Fruit fly (Drosophila melanogaster) whole organism, pupa: ENCODE results near the gene CG7632.

Experiments used
- CG10348 ChIP-seq: fragments of 200-800 bp; sonication (Bioruptor generic); IDR thresholded peaks from 2 replicates; pipeline ENCODE4 v1.3.6; 2022; ENCODE audit warnings: missing biosample characterization, missing genetic modification characterization
- CG12605 ChIP-seq: fragments of 200-800 bp; sonication (Bioruptor generic); IDR thresholded peaks from 2 replicates; pipeline ENCODE4 v1.3.6; 2022; ENCODE audit warnings: missing biosample characterization, missing genetic modification characterization
- CG13204 ChIP-seq: fragments of 200-800 bp; sonication (Bioruptor generic); optimal IDR thresholded peaks from 2 replicates; lab custom pipeline; 2018; ENCODE audit warnings: missing biosample characterization, mild to moderate bottlenecking, missing genetic modification characterization, moderate library complexity
- CG14655 ChIP-seq: fragments of 200-800 bp; sonication (Bioruptor generic); optimal IDR thresholded peaks from 3 replicates; lab custom pipeline; 2017; ENCODE audit warnings: mild to moderate bottlenecking, missing biosample characterization, missing genetic modification reagents, missing genetic modification characterization
- CG15710 ChIP-seq: fragments of 200-800 bp; sonication (Bioruptor generic); optimal IDR thresholded peaks from 2 replicates; lab custom pipeline; 2018; ENCODE audit warnings: missing biosample characterization, mild to moderate bottlenecking, missing genetic modification characterization, moderate library complexity
- CG17806 ChIP-seq: fragments of 200-800 bp; sonication (Bioruptor generic); optimal IDR thresholded peaks from 2 replicates; lab custom pipeline; 2018; ENCODE audit warnings: missing biosample characterization, mild to moderate bottlenecking, missing genetic modification characterization, moderate library complexity
- CG32121 ChIP-seq: fragments of 200-800 bp; sonication (Bioruptor generic); IDR thresholded peaks from 2 replicates; pipeline ENCODE4 v1.3.6; 2022; ENCODE audit warnings: missing biosample characterization, missing genetic modification characterization
- CG34367 ChIP-seq: fragments of 200-800 bp; sonication (Bioruptor generic); optimal IDR thresholded peaks from 2 replicates; lab custom pipeline; 2018; ENCODE audit warnings: missing biosample characterization, mild to moderate bottlenecking, missing genetic modification characterization
- CG4496 ChIP-seq: fragments of 200-800 bp; sonication (Bioruptor generic); IDR thresholded peaks from 3 replicates; pipeline ENCODE4 v1.3.6; 2022; ENCODE audit warnings: missing biosample characterization, missing genetic modification characterization
- CG8159 ChIP-seq: fragments of 200-800 bp; sonication (Bioruptor generic); optimal IDR thresholded peaks from 3 replicates; lab custom pipeline; 2018; ENCODE audit warnings: missing biosample characterization, mild to moderate bottlenecking, missing genetic modification characterization, moderate library complexity
- CG8301 ChIP-seq: fragments of 200-800 bp; sonication (Bioruptor generic); optimal IDR thresholded peaks from 2 replicates; lab custom pipeline; 2018; ENCODE audit warnings: missing biosample characterization, mild to moderate bottlenecking, missing genetic modification characterization
- CG9948 ChIP-seq: fragments of 200-800 bp; sonication (Bioruptor generic); optimal IDR thresholded peaks from 2 replicates; lab custom pipeline; 2018; ENCODE audit warnings: missing biosample characterization, mild to moderate bottlenecking, missing genetic modification characterization, moderate library complexity
- D1 ChIP-seq: fragments of 200-800 bp; sonication (Bioruptor generic); optimal IDR thresholded peaks from 2 replicates; lab custom pipeline; 2018; ENCODE audit warnings: missing biosample characterization, mild to moderate bottlenecking, missing genetic modification characterization, moderate library complexity
- EcR ChIP-seq: fragments of 200-800 bp; sonication (Bioruptor generic); optimal IDR thresholded peaks from 3 replicates; lab custom pipeline; 2019; ENCODE audit warnings: missing biosample characterization, missing genetic modification characterization, mild to moderate bottlenecking, moderate library complexity, missing genetic modification reagents
- Ets98B ChIP-seq: fragments of 200-800 bp; sonication (Bioruptor generic); IDR thresholded peaks from 2 replicates; pipeline ENCODE4 v1.3.6; 2022; ENCODE audit warnings: missing biosample characterization, missing genetic modification characterization
- Pif1A ChIP-seq: fragments of 200-800 bp; sonication (Bioruptor generic); optimal IDR thresholded peaks from 3 replicates; lab custom pipeline; 2016; ENCODE audit warnings: missing biosample characterization, missing genetic modification characterization
- Pif1B ChIP-seq: fragments of 200-800 bp; sonication (Bioruptor generic); optimal IDR thresholded peaks from 3 replicates; lab custom pipeline; 2016; ENCODE audit warnings: missing biosample characterization, missing genetic modification characterization
- Snoo ChIP-seq: fragments of 200-800 bp; sonication (Bioruptor generic); optimal IDR thresholded peaks from 3 replicates; lab custom pipeline; 2017; ENCODE audit warnings: missing biosample characterization, mild to moderate bottlenecking, missing genetic modification characterization, inconsistent platforms
- fd96Ca ChIP-seq: fragments of 200-800 bp; sonication (Bioruptor generic); IDR thresholded peaks from 3 replicates; pipeline ENCODE4 v1.3.6; 2022; ENCODE audit warnings: missing biosample characterization, missing genetic modification characterization
- gl ChIP-seq: fragments of 200-800 bp; sonication (Bioruptor generic); optimal IDR thresholded peaks from 2 replicates; lab custom pipeline; 2018; ENCODE audit warnings: missing biosample characterization, mild to moderate bottlenecking, missing genetic modification characterization
- rn ChIP-seq: fragments of 200-800 bp; sonication (Bioruptor generic); IDR thresholded peaks from 2 replicates; pipeline ENCODE4 v1.3.6; 2022; ENCODE audit warnings: missing biosample characterization, missing genetic modification characterization

Gene CG7632

DNA sequence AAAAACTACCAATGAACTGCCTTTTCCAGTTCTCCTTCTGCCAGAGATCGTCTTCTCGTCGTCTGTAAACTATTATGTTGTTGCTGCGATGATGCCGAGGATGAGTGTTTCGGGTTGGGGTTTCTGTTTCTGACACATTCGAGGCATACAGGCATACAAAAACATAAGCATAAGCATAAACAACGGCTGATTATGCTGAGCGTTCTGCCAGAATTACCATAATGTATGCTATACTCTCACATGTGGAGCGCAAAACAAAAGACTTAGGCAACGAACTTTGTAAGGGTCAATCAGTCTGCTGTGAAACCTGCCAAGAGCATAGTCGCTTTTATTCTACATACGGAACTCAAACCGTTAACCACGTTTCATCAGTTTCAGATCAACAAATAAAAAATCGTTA, 10.3 kb upstream of the CG7632 start, which contains the start of gene Cpr78Cb:
Gene Cpr78Cb, plus strand, starts transcription at position 291 of the 400 bp plus-strand sequence.
- TF ChIP-seq Snoo (tag; lab: Kevin White, UChicago), result no peak
- TF ChIP-seq CG4496 (GFP tag; lab: Robert Waterston, UW), result no peak
- TF ChIP-seq Pif1A (GFP tag; lab: Kevin White, UChicago), result no peak
- TF ChIP-seq CG10348 (GFP tag; lab: Robert Waterston, UW), result no peak
- no peak for TF ChIP-seq Ets98B (GFP tag; lab: Robert Waterston, UW)
- no peak for TF ChIP-seq D1 (tag; lab: Kevin White, UChicago)
- TF ChIP-seq CG8301 (tag; lab: Kevin White, UChicago), result no peak
- no peak for TF ChIP-seq EcR
- no peak for TF ChIP-seq CG13204 (GFP tag; lab: Kevin White, UChicago)
- TF ChIP-seq rn (GFP tag; lab: Robert Waterston, UW), result no peak
- TF ChIP-seq CG17806, result no peak
- no peak for TF ChIP-seq CG34367 (tag; lab: Kevin White, UChicago)
- no peak for TF ChIP-seq CG32121 (GFP tag; lab: Robert Waterston, UW)
- TF ChIP-seq CG8159 (tag; lab: Kevin White, UChicago), result no peak
- TF ChIP-seq CG12605 (GFP tag; lab: Robert Waterston, UW), result no peak

DNA sequence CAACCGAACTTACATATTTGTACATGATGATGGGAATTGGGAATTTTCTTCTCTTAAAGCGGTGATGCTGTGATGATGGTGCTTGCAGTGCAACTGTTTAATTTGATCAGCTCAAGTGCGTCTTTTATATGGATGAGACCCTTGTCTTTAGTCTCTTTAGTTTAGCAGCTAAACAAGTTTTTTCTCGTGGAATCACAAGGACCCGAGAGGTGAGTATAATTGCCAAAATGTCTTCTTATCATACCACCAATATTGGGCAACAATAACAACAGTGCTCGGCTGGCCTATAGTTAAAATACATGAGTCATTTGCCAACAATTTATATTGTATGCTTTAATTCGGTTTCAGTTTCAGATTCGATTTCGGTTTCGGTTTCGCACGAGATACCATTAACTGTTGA, 6.8 kb upstream of the CG7632 start, which contains the start of gene Edg78E:
Gene Edg78E, minus strand, starts transcription at position 101 of the 400 bp plus-strand sequence.
- TF ChIP-seq CG32121 (GFP tag; lab: Robert Waterston, UW), result no peak
- no peak for TF ChIP-seq EcR
- no peak for TF ChIP-seq gl (tag; lab: Kevin White, UChicago)
- no peak for TF ChIP-seq CG10348 (GFP tag; lab: Robert Waterston, UW)
- no peak for TF ChIP-seq fd96Ca
- no peak for TF ChIP-seq CG8301 (tag; lab: Kevin White, UChicago)
- no peak for TF ChIP-seq rn (GFP tag; lab: Robert Waterston, UW)
- no peak for TF ChIP-seq CG14655 (GFP tag; lab: Kevin White, UChicago)
- TF ChIP-seq Pif1B (GFP tag; lab: Kevin White, UChicago), result no peak
- no peak for TF ChIP-seq CG8159 (tag; lab: Kevin White, UChicago)

DNA sequence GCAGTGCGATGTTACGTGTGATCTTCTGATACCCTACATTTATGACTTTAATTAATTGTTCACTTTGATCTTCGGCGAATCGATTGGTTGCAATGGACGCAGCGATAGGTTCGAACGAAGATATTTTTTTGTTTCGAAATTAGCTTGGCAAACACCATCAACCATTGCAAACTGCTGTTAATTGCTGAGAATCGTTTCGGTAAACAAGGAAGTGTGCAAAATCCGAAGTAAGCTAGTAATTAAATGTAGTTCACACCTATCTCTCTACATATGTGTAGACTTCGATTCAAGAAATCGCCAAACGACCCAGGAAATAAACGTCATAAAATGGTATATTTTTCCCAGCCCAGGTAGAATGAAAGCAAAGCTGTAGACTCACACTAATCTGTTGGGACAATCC, 6.1 kb upstream of the CG7632 start, which contains the start of gene CG43702:
Gene CG43702, plus strand, starts transcription at position 301 of the 400 bp plus-strand sequence.
- TF ChIP-seq CG14655 (GFP tag; lab: Kevin White, UChicago) (no peak), rn (GFP tag; lab: Robert Waterston, UW) (no peak), CG12605 (GFP tag; lab: Robert Waterston, UW) (no peak), CG15710 (tag; lab: Kevin White, UChicago) (no peak), CG10348 (GFP tag; lab: Robert Waterston, UW) (no peak), CG9948 (tag; lab: Kevin White, UChicago) (no peak), CG13204 (GFP tag; lab: Kevin White, UChicago) (no peak), CG8159 (tag; lab: Kevin White, UChicago) (no peak), CG32121 (GFP tag; lab: Robert Waterston, UW) (no peak)
- TF ChIP-seq, all 21 proteins: peak for 0

DNA sequence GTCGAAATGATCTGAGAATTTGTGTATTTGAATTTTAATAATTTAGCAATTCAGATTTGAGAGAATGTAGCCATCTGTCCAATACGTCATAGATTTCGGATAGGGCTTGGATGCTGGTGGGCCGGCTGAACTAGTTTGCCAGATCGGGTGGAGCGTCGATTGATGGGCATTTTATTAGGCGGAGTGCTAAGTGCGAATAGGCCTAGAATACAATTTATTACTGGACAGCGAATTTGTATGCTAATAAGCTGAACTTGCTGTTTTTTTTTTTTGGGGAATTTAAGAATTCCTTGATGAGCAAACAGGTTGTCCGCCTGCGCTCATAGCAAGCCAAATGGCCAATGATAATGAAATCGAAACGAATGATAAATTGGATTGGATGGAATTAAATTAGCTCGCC, 5.3 kb upstream of the CG7632 start:
- TF ChIP-seq EcR (no peak), D1 (tag; lab: Kevin White, UChicago) (no peak), CG15710 (tag; lab: Kevin White, UChicago) (no peak), CG32121 (GFP tag; lab: Robert Waterston, UW) (no peak), CG8301 (tag; lab: Kevin White, UChicago) (no peak), rn (GFP tag; lab: Robert Waterston, UW) (no peak), Snoo (tag; lab: Kevin White, UChicago) (no peak), Ets98B (GFP tag; lab: Robert Waterston, UW) (no peak), CG13204 (GFP tag; lab: Kevin White, UChicago) (no peak), CG17806 (no peak), CG8159 (tag; lab: Kevin White, UChicago) (no peak), CG12605 (GFP tag; lab: Robert Waterston, UW) (no peak), Pif1A (GFP tag; lab: Kevin White, UChicago) (no peak), Pif1B (GFP tag; lab: Kevin White, UChicago) (no peak), gl (tag; lab: Kevin White, UChicago) (no peak), fd96Ca (no peak), CG10348 (GFP tag; lab: Robert Waterston, UW) (no peak), CG4496 (GFP tag; lab: Robert Waterston, UW) (no peak), CG14655 (GFP tag; lab: Kevin White, UChicago) (no peak)
- TF ChIP-seq, all 21 proteins: peak for 0

DNA sequence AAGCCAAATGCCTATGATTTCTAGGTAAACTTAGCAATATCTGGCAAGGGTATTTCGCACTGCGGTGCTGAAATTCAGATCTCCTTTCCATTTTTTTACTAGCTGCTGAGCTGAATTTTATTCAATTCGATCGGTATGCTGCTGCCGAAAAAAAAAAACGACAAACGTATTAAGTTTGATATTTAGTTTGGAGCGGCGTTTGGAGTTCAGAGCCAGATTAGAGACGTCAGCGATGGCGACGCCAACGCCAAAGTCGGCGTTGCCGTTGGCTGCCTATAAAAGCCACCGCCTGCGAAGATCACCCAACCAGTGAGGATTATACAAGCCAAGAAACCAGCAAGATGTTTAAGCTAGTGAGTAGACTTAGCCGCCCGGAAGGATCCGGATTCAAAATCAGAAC, 4.2 kb upstream of the CG7632 start, which contains the start of gene Cpr78Cc:
Gene Cpr78Cc, plus strand, starts transcription at position 301 of the 400 bp plus-strand sequence.
- TF ChIP-seq CG13204 (GFP tag; lab: Kevin White, UChicago) (no peak), D1 (tag; lab: Kevin White, UChicago) (no peak), Pif1A (GFP tag; lab: Kevin White, UChicago) (no peak), CG32121 (GFP tag; lab: Robert Waterston, UW) (no peak), CG8159 (tag; lab: Kevin White, UChicago) (no peak), CG34367 (tag; lab: Kevin White, UChicago) (no peak), gl (tag; lab: Kevin White, UChicago) (no peak), EcR (no peak), CG10348 (GFP tag; lab: Robert Waterston, UW) (no peak), Ets98B (GFP tag; lab: Robert Waterston, UW) (no peak), CG8301 (tag; lab: Kevin White, UChicago) (no peak), CG15710 (tag; lab: Kevin White, UChicago) (no peak), CG12605 (GFP tag; lab: Robert Waterston, UW) (no peak), CG14655 (GFP tag; lab: Kevin White, UChicago) (no peak), CG17806 (no peak)
